Worm (Caenorhabditis elegans) whole organism, L1 larva: Measurements from ENCODE around the gene prp-40.

Experiments
- C04F5.9 ChIP-seq: sonication (generic microtip); optimal IDR thresholded peaks from 2 replicates; lab custom pipeline; 2016; ENCODE audit warnings: missing genetic modification characterization, missing compliant biosample characterization
- C34B4.2 ChIP-seq: sonication (generic microtip); optimal IDR thresholded peaks from 2 replicates; lab custom pipeline; 2017; ENCODE audit warnings: mild to moderate bottlenecking, missing genetic modification characterization, missing compliant biosample characterization
- Y116A8C.19 ChIP-seq: sonication (generic microtip); optimal IDR thresholded peaks from 2 replicates; lab custom pipeline; 2016; ENCODE audit warnings: missing compliant biosample characterization, missing genetic modification characterization, borderline replicate concordance
- ama-1 ChIP-seq: fragments of 150-350 bp; optimal IDR thresholded peaks from 2 replicates; lab custom pipeline; 2014
- blmp-1 ChIP-seq: fragments of 150-350 bp; optimal IDR thresholded peaks from 2 replicates; lab custom pipeline; 2014; ENCODE audit warnings: missing biosample characterization, missing genetic modification characterization
- ceh-63 ChIP-seq: fragments of 200-800 bp; sonication (Bioruptor generic); optimal IDR thresholded peaks from 2 replicates; lab custom pipeline; 2018; ENCODE audit warnings: mild to moderate bottlenecking, missing genetic modification characterization, missing compliant biosample characterization
- ceh-8 ChIP-seq: fragments of 200-800 bp; sonication (Bioruptor generic); optimal IDR thresholded peaks from 2 replicates; lab custom pipeline; 2018; ENCODE audit warnings: mild to moderate bottlenecking, missing genetic modification characterization, moderate library complexity, missing compliant biosample characterization
- ceh-82 ChIP-seq, 3 experiments: fragments of 150-350 bp in 1 of 3; sonication (generic microtip) in 2 of 3; optimal IDR thresholded peaks; 2 replicates each; lab custom pipeline; 2014 to 2017; ENCODE audit warnings: missing biosample characterization in 3 of 3, missing genetic modification characterization in 3 of 3
- ceh-88 ChIP-seq: fragments of 200-800 bp; sonication (Bioruptor generic); IDR thresholded peaks from 2 replicates; pipeline ENCODE4 v1.3.6; 2022; ENCODE audit warnings: missing genetic modification characterization, missing compliant biosample characterization
- ceh-90 ChIP-seq: sonication (generic microtip); optimal IDR thresholded peaks from 2 replicates; lab custom pipeline; 2016; ENCODE audit warnings: missing genetic modification characterization, missing compliant biosample characterization
- dpl-1 ChIP-seq, 3 experiments: fragments of 150-350 bp in 2 of 3; sonication (generic microtip) in 1 of 3; optimal IDR thresholded peaks; 2 replicates each; lab custom pipeline; 2014 to 2017; ENCODE audit warnings: missing biosample characterization in 3 of 3, missing genetic modification characterization in 3 of 3, missing genetic modification reagents in 3 of 3
- efl-3 ChIP-seq: fragments of 200-800 bp; sonication (Bioruptor generic); optimal IDR thresholded peaks from 2 replicates; lab custom pipeline; 2018; ENCODE audit warnings: mild to moderate bottlenecking, missing genetic modification characterization, missing compliant biosample characterization
- egl-27 ChIP-seq, 2 experiments: fragments of 150-350 bp in 1 of 2; sonication (generic microtip); optimal IDR thresholded peaks; 3 replicates each; lab custom pipeline; 2017 to 2018; ENCODE audit warnings: missing biosample characterization in 2 of 2, missing genetic modification characterization in 2 of 2, missing genetic modification reagents in 2 of 2
- fkh-10 ChIP-seq: sonication (generic microtip); optimal IDR thresholded peaks from 2 replicates; lab custom pipeline; 2017; ENCODE audit warnings: missing biosample characterization, missing genetic modification reagents, missing genetic modification characterization
- fkh-4 ChIP-seq: sonication (generic microtip); optimal IDR thresholded peaks from 2 replicates; lab custom pipeline; 2016; ENCODE audit warnings: missing compliant biosample characterization, missing genetic modification characterization, borderline replicate concordance
- fkh-8 ChIP-seq: sonication (generic microtip); optimal IDR thresholded peaks from 2 replicates; lab custom pipeline; 2016; ENCODE audit warnings: mild to moderate bottlenecking, missing genetic modification characterization, missing compliant biosample characterization
- fos-1 ChIP-seq: fragments of 150-350 bp; optimal IDR thresholded peaks from 2 replicates; lab custom pipeline; 2014; ENCODE audit warnings: missing biosample characterization, missing genetic modification characterization
- hpl-2 ChIP-seq: fragments of 150-350 bp; optimal IDR thresholded peaks from 2 replicates; lab custom pipeline; 2014; ENCODE audit warnings: missing biosample characterization, missing genetic modification reagents, missing genetic modification characterization
- jun-1 ChIP-seq: fragments of 150-350 bp; optimal IDR thresholded peaks from 2 replicates; lab custom pipeline; 2014; ENCODE audit warnings: missing biosample characterization, missing genetic modification reagents, missing genetic modification characterization
- lin-13 ChIP-seq: fragments of 150-350 bp; optimal IDR thresholded peaks from 2 replicates; lab custom pipeline; 2014; ENCODE audit warnings: missing biosample characterization, missing genetic modification reagents, missing genetic modification characterization
- lin-14 ChIP-seq: fragments of 200-800 bp; sonication (Bioruptor generic); optimal IDR thresholded peaks from 2 replicates; lab custom pipeline; 2018; ENCODE audit warnings: mild to moderate bottlenecking, missing genetic modification characterization, moderate library complexity, missing compliant biosample characterization
- lin-39 ChIP-seq: fragments of 150-350 bp; optimal IDR thresholded peaks from 2 replicates; lab custom pipeline; 2014; ENCODE audit warnings: missing biosample characterization, missing genetic modification reagents, missing genetic modification characterization
- lir-3 ChIP-seq: sonication (generic microtip); optimal IDR thresholded peaks from 2 replicates; lab custom pipeline; 2016; ENCODE audit warnings: mild to moderate bottlenecking, missing genetic modification characterization, moderate library complexity, missing compliant biosample characterization; ENCODE audit not compliant: poor library complexity
- mab-9 ChIP-seq: fragments of 200-800 bp; sonication (Bioruptor generic); IDR thresholded peaks from 2 replicates; pipeline ENCODE4 v1.3.6; 2022; ENCODE audit warnings: missing genetic modification reagents, missing genetic modification characterization, missing compliant biosample characterization
- nhr-11 ChIP-seq: fragments of 150-350 bp; optimal IDR thresholded peaks from 2 replicates; lab custom pipeline; 2014; ENCODE audit warnings: missing biosample characterization, missing genetic modification characterization
- nhr-19 ChIP-seq: fragments of 200-800 bp; sonication (Bioruptor generic); conservative IDR thresholded peaks from 2 replicates; pipeline ENCODE4 v1.3.6; 2022; ENCODE audit warnings: missing genetic modification characterization, missing compliant biosample characterization
- nhr-237 ChIP-seq: fragments of 150-350 bp; optimal IDR thresholded peaks from 2 replicates; lab custom pipeline; 2014; ENCODE audit warnings: missing biosample characterization, missing genetic modification characterization
- nhr-77 ChIP-seq: fragments of 150-350 bp; optimal IDR thresholded peaks from 2 replicates; lab custom pipeline; 2014; ENCODE audit warnings: missing biosample characterization, missing genetic modification characterization
- nhr-85 ChIP-seq: sonication (generic microtip); peaks from one replicate; lab custom pipeline; 2016; ENCODE audit warnings: missing genetic modification characterization, inconsistent platforms, missing compliant biosample characterization
- nhr-90 ChIP-seq: sonication (generic microtip); optimal IDR thresholded peaks from 2 replicates; lab custom pipeline; 2016; ENCODE audit warnings: mild to moderate bottlenecking, missing genetic modification characterization, missing compliant biosample characterization; ENCODE audit not compliant: poor library complexity
- pag-3 ChIP-seq: sonication (generic microtip); optimal IDR thresholded peaks from 2 replicates; lab custom pipeline; 2017; ENCODE audit warnings: missing genetic modification characterization, mild to moderate bottlenecking, missing compliant biosample characterization, antibody characterized with exemption, borderline replicate concordance; ENCODE audit not compliant: insufficient read depth
- pqm-1 ChIP-seq: sonication (generic microtip); optimal IDR thresholded peaks from 3 replicates; lab custom pipeline; 2017; ENCODE audit warnings: missing biosample characterization, missing genetic modification characterization
- rnt-1 ChIP-seq: sonication (generic microtip); optimal IDR thresholded peaks from 2 replicates; lab custom pipeline; 2016; ENCODE audit warnings: mild to moderate bottlenecking, missing genetic modification characterization, moderate library complexity, missing compliant biosample characterization
- skn-1 ChIP-seq: fragments of 150-350 bp; optimal IDR thresholded peaks from 2 replicates; lab custom pipeline; 2014; ENCODE audit warnings: missing biosample characterization, missing genetic modification characterization
- snu-23 ChIP-seq: sonication (generic microtip); optimal IDR thresholded peaks from 2 replicates; lab custom pipeline; 2016; ENCODE audit warnings: missing genetic modification characterization, missing compliant biosample characterization
- sox-4 ChIP-seq: sonication (generic microtip); optimal IDR thresholded peaks from 2 replicates; lab custom pipeline; 2016; ENCODE audit warnings: missing genetic modification characterization, missing compliant biosample characterization
- sptf-1 ChIP-seq: fragments of 150-350 bp; optimal IDR thresholded peaks from 2 replicates; lab custom pipeline; 2014; ENCODE audit warnings: missing biosample characterization, missing genetic modification characterization
- tbx-2 ChIP-seq: sonication (generic microtip); optimal IDR thresholded peaks from 2 replicates; lab custom pipeline; 2016; ENCODE audit warnings: missing genetic modification characterization, missing compliant biosample characterization
- tlp-1 ChIP-seq: fragments of 150-350 bp; optimal IDR thresholded peaks from 2 replicates; lab custom pipeline; 2014; ENCODE audit warnings: missing biosample characterization, missing genetic modification characterization
- unc-86 ChIP-seq: sonication (generic microtip); optimal IDR thresholded peaks from 2 replicates; lab custom pipeline; 2016; ENCODE audit warnings: missing genetic modification characterization, missing compliant biosample characterization
- vab-15 ChIP-seq: sonication (generic microtip); optimal IDR thresholded peaks from 2 replicates; lab custom pipeline; 2017; ENCODE audit warnings: missing genotype, mild to moderate bottlenecking, missing genetic modification characterization, missing compliant biosample characterization
- xbp-1 ChIP-seq: sonication (generic microtip); optimal IDR thresholded peaks from 2 replicates; lab custom pipeline; 2016; ENCODE audit warnings: missing genetic modification characterization, missing compliant biosample characterization
- zip-4 ChIP-seq: fragments of 200-800 bp; sonication (Bioruptor generic); optimal IDR thresholded peaks from 2 replicates; lab custom pipeline; 2018; ENCODE audit warnings: mild to moderate bottlenecking, missing genetic modification characterization, moderate library complexity, missing compliant biosample characterization
- ztf-4 ChIP-seq: fragments of 150-350 bp; optimal IDR thresholded peaks from 2 replicates; lab custom pipeline; 2014; ENCODE audit warnings: missing biosample characterization, missing genetic modification characterization

Gene prp-40

DNA sequence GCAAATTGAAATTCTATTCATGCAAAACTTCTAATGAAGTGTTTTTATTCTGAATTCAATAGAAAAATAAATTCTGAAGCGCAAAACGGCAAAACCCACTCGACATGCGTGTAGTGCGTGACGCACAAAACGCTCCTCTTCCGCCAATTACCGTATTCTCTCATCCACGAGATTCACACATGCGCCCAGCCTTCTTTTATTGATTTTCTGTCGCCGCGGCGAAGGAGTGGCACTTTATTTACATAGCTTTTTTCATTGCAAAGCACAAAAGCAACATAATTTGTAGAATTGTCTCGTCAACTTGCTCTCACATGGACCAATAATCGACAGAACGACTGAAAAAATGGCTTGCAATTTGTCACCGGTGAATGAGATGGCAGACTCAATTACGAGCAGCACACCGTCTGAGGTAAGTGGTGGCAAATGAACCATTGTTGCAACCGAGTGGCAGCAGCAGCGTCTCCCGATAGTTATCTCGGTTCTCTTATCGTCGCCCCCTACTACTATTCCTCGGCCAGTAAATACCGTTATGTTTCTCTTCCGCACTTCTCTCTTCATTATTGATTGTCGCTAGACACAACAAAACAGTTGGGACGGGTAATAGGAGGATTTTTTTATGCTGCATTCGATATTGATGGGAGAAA, 24.3 kb downstream of the prp-40 start, which contains the start of gene unc-16 (continued):
- TF ChIP-seq hpl-2 (GFP tag; lab: Kevin White, UChicago) (peak; percentile 7), skn-1 (tag; lab: Kevin White, UChicago) (peak; percentile 87), fos-1 (tag; lab: Kevin White, UChicago) (peak; percentile 77), blmp-1 (tag; lab: Kevin White, UChicago) (peak; percentile 72), dpl-1 (GFP tag; optimal IDR thresholded peaks at IDR 0.05; lab: Kevin White, UChicago) (peak; percentile 77 to 84 (median 81)), mab-9 (peak; percentile 69; the same call in 1 of the 2 replicates), efl-3 (GFP tag; lab: Kevin White, UChicago) (peak; percentile 8), nhr-11 (tag; lab: Kevin White, UChicago) (peak; percentile 11), zip-4 (GFP tag; lab: Kevin White, UChicago) (peak; percentile 78), nhr-77 (tag; lab: Kevin White, UChicago) (peak; percentile 78), lin-39 (tag; lab: Kevin White, UChicago) (peak; percentile 35), fkh-8 (tag; lab: Kevin White, UChicago) (peak; percentile 90), lir-3 (tag; lab: Kevin White, UChicago) (peak; percentile 79), ceh-88 (GFP tag; lab: Robert Waterston, UW) (peak; percentile 67), rnt-1 (tag; lab: Kevin White, UChicago) (peak; percentile 93), nhr-237 (tag; lab: Kevin White, UChicago) (peak; percentile 64), vab-15 (tag; lab: Kevin White, UChicago) (no peak), Y116A8C.19 (no peak), ceh-82 (tag; optimal IDR thresholded peaks at IDR 0.05; lab: Kevin White, UChicago) (peak; percentile 78 to 92 (median 89)), fkh-10 (GFP tag; lab: Kevin White, UChicago) (peak; percentile 65), ceh-90 (tag; lab: Kevin White, UChicago) (peak; percentile 43), pag-3 (tag; lab: Kevin White, UChicago) (no peak), fkh-4 (tag; lab: Kevin White, UChicago) (peak; percentile 63), egl-27 (tag; optimal IDR thresholded peaks at IDR 0.05; lab: Kevin White, UChicago) (no peak), ztf-4 (tag; lab: Kevin White, UChicago) (peak; percentile 80), lin-14 (GFP tag; lab: Kevin White, UChicago) (peak; percentile 95), lin-13 (GFP tag; lab: Kevin White, UChicago) (peak; percentile 90), sptf-1 (tag; lab: Kevin White, UChicago) (no peak), C34B4.2 (no peak), tlp-1 (tag; lab: Kevin White, UChicago) (no peak), nhr-90 (tag; lab: Kevin White, UChicago) (peak; percentile 67), unc-86 (peak; percentile 92), nhr-85 (tag; lab: Kevin White, UChicago) (peak; percentile 88), tbx-2 (peak; percentile 93), jun-1 (tag; lab: Kevin White, UChicago) (peak; percentile 76)

DNA sequence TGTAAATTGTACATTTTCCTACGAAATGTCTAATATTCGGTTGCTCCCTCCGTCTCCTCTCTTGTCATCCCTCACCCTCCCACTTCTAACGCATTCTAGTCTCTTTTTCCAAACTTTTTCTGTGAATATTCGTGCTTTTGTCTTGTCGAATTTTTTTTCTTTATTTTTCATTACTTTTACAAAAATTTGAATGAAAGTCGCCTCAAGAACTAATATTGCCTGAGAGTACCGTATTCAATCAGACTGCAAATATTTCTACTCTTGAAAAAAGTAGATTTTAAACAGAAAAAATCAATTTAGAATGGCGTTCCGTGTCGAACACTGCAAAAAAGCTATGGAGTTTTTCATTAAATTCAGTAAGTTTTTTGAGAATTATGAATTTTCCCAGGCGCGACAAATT, 34.4 kb downstream of the prp-40 start, which contains the start of gene ZK1098.11:
Gene ZK1098.11 (plus strand): TSS at position 301 of the 400 bp plus-strand sequence.
- TF ChIP-seq ama-1 (lab: Kevin White, UChicago) (no peak), jun-1 (tag; lab: Kevin White, UChicago) (no peak), ceh-88 (GFP tag; lab: Robert Waterston, UW) (no peak), xbp-1 (no peak), nhr-11 (tag; lab: Kevin White, UChicago) (no peak), C04F5.9 (tag; lab: Kevin White, UChicago) (no peak), snu-23 (no peak), ceh-63 (no peak), rnt-1 (tag; lab: Kevin White, UChicago) (no peak), sox-4 (tag; lab: Kevin White, UChicago) (no peak), nhr-19 (GFP tag; lab: Robert Waterston, UW) (no peak), ceh-8 (GFP tag; lab: Kevin White, UChicago) (no peak), pqm-1 (tag; lab: Kevin White, UChicago) (no peak)
- TF ChIP-seq, all 84 proteins: peak for 0
